Fruit fly (Drosophila melanogaster): ENCODE data around the gene pins.

pins gene

dm6 chr3R:27581263-27581868 is 1.3 kb upstream of the pins start (continued):
- TF ChIP-seq cwo (GFP tag; optimal IDR thresholded peaks at IDR 0.05) = peak; percentile 61
- peak; percentile 15 for TF ChIP-seq gcm2 (GFP tag; optimal IDR thresholded peaks at IDR 0.05)
- peak; percentile 54 for TF ChIP-seq Sox102F (GFP tag; optimal IDR thresholded peaks at IDR 0.05)
- peak; percentile 27 for TF ChIP-seq bigmax (GFP tag; optimal IDR thresholded peaks at IDR 0.05)
- no peak for TF ChIP-seq H15 (GFP tag; IDR thresholded peaks at IDR 0.05)
- peak; percentile 64 for TF ChIP-seq caup (GFP tag; optimal IDR thresholded peaks at IDR 0.05; ENCODE audit: severe bottlenecking)
- peak; percentile 23 for TF ChIP-seq CG1792 (GFP tag; optimal IDR thresholded peaks at IDR 0.05)
- peak; percentile 90 for TF ChIP-seq mirr (GFP tag; optimal IDR thresholded peaks at IDR 0.05)
- no peak for TF ChIP-seq prd (optimal IDR thresholded peaks at IDR 0.05)
- TF ChIP-seq prd (GFP tag; IDR thresholded peaks at IDR 0.05) = no peak
- TF ChIP-seq CG18262 (tag; optimal IDR thresholded peaks at IDR 0.05) = peak; percentile 63
- peak; percentile 21 for TF ChIP-seq oc (tag; optimal IDR thresholded peaks at IDR 0.05)
- TF ChIP-seq CG34422 (GFP tag; IDR thresholded peaks at IDR 0.05) = no peak
- no peak for TF ChIP-seq Bteb2 (GFP tag; optimal IDR thresholded peaks at IDR 0.05)
- peak; percentile 52 for TF ChIP-seq HLH54F (GFP tag; optimal IDR thresholded peaks at IDR 0.05)
- peak; percentile 87 for TF ChIP-seq CG34376 (GFP tag; optimal IDR thresholded peaks at IDR 0.05)
- no peak for TF ChIP-seq Ssrp (tag; optimal IDR thresholded peaks at IDR 0.05)
- peak; percentile 71 for TF ChIP-seq CG8388 (GFP tag; optimal IDR thresholded peaks at IDR 0.05)
- peak; percentile 72 for TF ChIP-seq CG10543 (GFP tag; optimal IDR thresholded peaks at IDR 0.05)
- TF ChIP-seq pum (GFP tag; optimal IDR thresholded peaks at IDR 0.05) = no peak
- TF ChIP-seq inv (GFP tag; IDR thresholded peaks at IDR 0.05; ENCODE audit: partially characterized antibody) = no peak
- TF ChIP-seq ATbp (GFP tag; optimal IDR thresholded peaks at IDR 0.05) = peak; percentile 65
- TF ChIP-seq CG1603 (tag; optimal IDR thresholded peaks at IDR 0.05) = peak; percentile 75
- no peak for TF ChIP-seq danr (GFP tag; IDR thresholded peaks at IDR 0.05)
- peak; percentile 5 for TF ChIP-seq fd96Cb (tag; optimal IDR thresholded peaks at IDR 0.05)
- peak; percentile 16 for TF ChIP-seq emc (GFP tag; optimal IDR thresholded peaks at IDR 0.05)
- peak; percentile 10 for TF ChIP-seq tx (GFP tag; optimal IDR thresholded peaks at IDR 0.05)
- TF ChIP-seq Spps (tag; optimal IDR thresholded peaks at IDR 0.05) = peak; percentile 25
- peak; percentile 39 for TF ChIP-seq schlank (tag; optimal IDR thresholded peaks at IDR 0.05)
- TF ChIP-seq Bdp1 (GFP tag; optimal IDR thresholded peaks at IDR 0.05) = peak; percentile 34
- TF ChIP-seq CG17829 (tag; optimal IDR thresholded peaks at IDR 0.05) = peak; percentile 79
- no peak for TF ChIP-seq ken (GFP tag; IDR thresholded peaks at IDR 0.05)
- TF ChIP-seq Sin3A (optimal IDR thresholded peaks at IDR 0.05) = peak; percentile 53
- TF ChIP-seq gem (tag; optimal IDR thresholded peaks at IDR 0.05) = peak; percentile 62
- TF ChIP-seq CG12104 (GFP tag; optimal IDR thresholded peaks at IDR 0.05) = no peak
- TF ChIP-seq bab2 (GFP tag; optimal IDR thresholded peaks at IDR 0.05) = peak; percentile 53
- TF ChIP-seq Deaf1 (tag; optimal IDR thresholded peaks at IDR 0.05) = peak; percentile 61
- no peak for TF ChIP-seq E2f1 (GFP tag; IDR thresholded peaks at IDR 0.05)
- TF ChIP-seq sim (GFP tag; IDR thresholded peaks at IDR 0.05) = no peak
- TF ChIP-seq Fer3 (tag; optimal IDR thresholded peaks at IDR 0.05) = peak; percentile 41
- TF ChIP-seq Pdp1 (GFP tag; optimal IDR thresholded peaks at IDR 0.05) = peak in 1 of 2 experiments; percentile 42
- peak; percentile 26 for TF ChIP-seq CG13624 (GFP tag; optimal IDR thresholded peaks at IDR 0.05)
- TF ChIP-seq gro (GFP tag; optimal IDR thresholded peaks at IDR 0.05) = peak; percentile 30
- TF ChIP-seq CG17186 (GFP tag; optimal IDR thresholded peaks at IDR 0.05) = peak; percentile 64
- peak; percentile 93 for TF ChIP-seq Ets65A (GFP tag)
- TF ChIP-seq Ada2b (GFP tag; IDR thresholded peaks at IDR 0.05) = no peak
- no peak for TF ChIP-seq CG12744 (GFP tag; optimal IDR thresholded peaks at IDR 0.05)
- no peak for TF ChIP-seq ranshi (GFP tag; IDR thresholded peaks at IDR 0.05)
- TF ChIP-seq CG6854 (GFP tag; optimal IDR thresholded peaks at IDR 0.05) = peak; percentile 77
- TF ChIP-seq CG1602 (GFP tag; optimal IDR thresholded peaks at IDR 0.05) = no peak

Measured in whole organism, embryonic.